Fruit fly (Drosophila melanogaster): ENCODE data around the gene VhaM9.7-a.

The VhaM9.7-a gene

dm6 chr3L:4263502-4263901 lies 997 bp downstream of the VhaM9.7-a start, which contains the start of gene CG1273 (continued):
- TF ChIP-seq knrl (GFP tag; IDR thresholded peaks at IDR 0.05; ENCODE audit: partially characterized antibody) = peak; percentile 23; the same call in 1 of the 3 replicates

- TF ChIP-seq dysf (GFP tag; IDR thresholded peaks at IDR 0.05) = no peak
- TF ChIP-seq CG11696 (GFP tag; IDR thresholded peaks at IDR 0.05) = peak; percentile 69
- TF ChIP-seq sens (GFP tag) = peak; percentile 6
- TF ChIP-seq nerfin-2 (GFP tag; IDR thresholded peaks at IDR 0.05; ENCODE audit: partially characterized antibody) = 0 out of 2 replicates have a peak, but pooled peaks have one; percentile 21
- TF ChIP-seq fd102C (GFP tag; optimal IDR thresholded peaks at IDR 0.05) = no peak
- no peak for TF ChIP-seq Fer1 (GFP tag; optimal IDR thresholded peaks at IDR 0.05)
These were observed 2.5 kb downstream of the VhaM9.7-a start for dm6 chr3L:4264963-4265362.

- TF ChIP-seq Awh (GFP tag; IDR thresholded peaks at IDR 0.05) = 0 out of 2 replicates have a peak, but pooled peaks have one; percentile 54
- peak; percentile 1 for TF ChIP-seq grn (GFP tag; optimal IDR thresholded peaks at IDR 0.05)
- TF ChIP-seq Lhr (GFP tag; optimal IDR thresholded peaks at IDR 0.05) = no peak
- no peak for TF ChIP-seq Side (GFP tag; optimal IDR thresholded peaks at IDR 0.05)
- TF ChIP-seq Blimp-1 (GFP tag; optimal IDR thresholded peaks at IDR 0.05) = peak; percentile 88
- no peak for TF ChIP-seq CG42726 (GFP tag; IDR thresholded peaks at IDR 0.05; ENCODE audit: partially characterized antibody)
These were observed 3.3 kb downstream of the VhaM9.7-a start for dm6 chr3L:4265836-4266235.

- no peak for TF ChIP-seq chm (GFP tag; IDR thresholded peaks at IDR 0.05)
- TF ChIP-seq Sry-δ (GFP tag; optimal IDR thresholded peaks at IDR 0.05) = no peak
- TF ChIP-seq CG11504 (tag; optimal IDR thresholded peaks at IDR 0.05) = no peak
- no peak for TF ChIP-seq Dll (GFP tag; IDR thresholded peaks at IDR 0.05; ENCODE audit: partially characterized antibody)
- no peak for TF ChIP-seq slp2 (GFP tag; optimal IDR thresholded peaks at IDR 0.05)
- no peak for TF ChIP-seq CG7839 (tag; optimal IDR thresholded peaks at IDR 0.05)
- TF ChIP-seq sens-2 (GFP tag; IDR thresholded peaks at IDR 0.05) = no peak
- no peak for TF ChIP-seq PHDP (tag; optimal IDR thresholded peaks at IDR 0.05)
- no peak for TF ChIP-seq Chrac-16 (GFP tag; optimal IDR thresholded peaks at IDR 0.05)
- TF ChIP-seq Deaf1 (tag; optimal IDR thresholded peaks at IDR 0.05) = no peak
- TF ChIP-seq lola (GFP tag; optimal IDR thresholded peaks at IDR 0.05) = no peak
- TF ChIP-seq hkb (optimal IDR thresholded peaks at IDR 0.05) = no peak
- TF ChIP-seq hkb (GFP tag; IDR thresholded peaks at IDR 0.05) = no peak
- no peak for TF ChIP-seq CG5953 (GFP tag; IDR thresholded peaks at IDR 0.05)
- TF ChIP-seq pnt (GFP tag; optimal IDR thresholded peaks at IDR 0.05) = no peak
- no peak for TF ChIP-seq Kr (GFP tag; optimal IDR thresholded peaks at IDR 0.05)
- TF ChIP-seq CG7928 (GFP tag; optimal IDR thresholded peaks at IDR 0.05) = no peak
- no peak for TF ChIP-seq ab (GFP tag; optimal IDR thresholded peaks at IDR 0.05)
- no peak for TF ChIP-seq CG11723 (GFP tag; optimal IDR thresholded peaks at IDR 0.05)
- no peak for TF ChIP-seq Doc3 (GFP tag; IDR thresholded peaks at IDR 0.05; ENCODE audit: partially characterized antibody)
- TF ChIP-seq CG6765 (GFP tag; optimal IDR thresholded peaks at IDR 0.05) = no peak
These were observed 4.9 kb downstream of the VhaM9.7-a start, which contains the start of gene CG33764 for dm6 chr3L:4267403-4267802. TSS of gene CG33764 (minus strand) at chr3L:4267503.

dm6 chr3L:4269208-4269607 lies 6.7 kb downstream of the VhaM9.7-a start:
- no peak for TF ChIP-seq CG1603 (tag; optimal IDR thresholded peaks at IDR 0.05)
- TF ChIP-seq phol (tag; optimal IDR thresholded peaks at IDR 0.05) = no peak
- no peak for TF ChIP-seq TFAM (GFP tag; optimal IDR thresholded peaks at IDR 0.05)
- no peak for TF ChIP-seq corto (GFP tag; optimal IDR thresholded peaks at IDR 0.05)
- no peak for TF ChIP-seq CG12299 (tag; optimal IDR thresholded peaks at IDR 0.05)
- TF ChIP-seq CG8359 (GFP tag; optimal IDR thresholded peaks at IDR 0.05; ENCODE audit: borderline replicate concordance) = no peak
- no peak for TF ChIP-seq nerfin-2 (GFP tag; IDR thresholded peaks at IDR 0.05; ENCODE audit: partially characterized antibody)
- no peak for TF ChIP-seq Hand (GFP tag; optimal IDR thresholded peaks at IDR 0.05)
- peak; percentile 98 for TF ChIP-seq Blimp-1 (GFP tag; optimal IDR thresholded peaks at IDR 0.05)
- TF ChIP-seq CG6683 (GFP tag; optimal IDR thresholded peaks at IDR 0.05) = no peak
- no peak for TF ChIP-seq Dip3 (GFP tag; optimal IDR thresholded peaks at IDR 0.05)
- no peak for TF ChIP-seq ara (GFP tag; IDR thresholded peaks at IDR 0.05)
- TF ChIP-seq CG11560 (tag; IDR thresholded peaks at IDR 0.05) = no peak
- TF ChIP-seq Mes4 (GFP tag; optimal IDR thresholded peaks at IDR 0.05) = no peak
